Fruit fly (Drosophila melanogaster): Measurements from ENCODE around the gene Oga.
A peak's percentile ranks its signal among the peaks of the same experiment; 100 is the strongest.

Oga gene

dm6 chr3R:21186606-21187393 lies 32.1 kb upstream of the Oga start (continued):
- TF ChIP-seq mam (GFP tag; optimal IDR thresholded peaks at IDR 0.05) (peak; percentile 0), CG7963 (GFP tag; IDR thresholded peaks at IDR 0.05; ENCODE audit: partially characterized antibody) (no peak), CG12104 (GFP tag; optimal IDR thresholded peaks at IDR 0.05) (peak; percentile 57), sens (GFP tag) (peak; percentile 76), Gug (GFP tag; IDR thresholded peaks at IDR 0.05) (no peak), CG10979 (tag; optimal IDR thresholded peaks at IDR 0.05) (peak; percentile 44), CG9817 (tag; optimal IDR thresholded peaks at IDR 0.05) (no peak), CG10366 (GFP tag; IDR thresholded peaks at IDR 0.05) (no peak), CG14441 (GFP tag; IDR thresholded peaks at IDR 0.05) (no peak), stwl (tag; optimal IDR thresholded peaks at IDR 0.05) (no peak), disco-r (GFP tag; optimal IDR thresholded peaks at IDR 0.05) (no peak), sc (optimal IDR thresholded peaks at IDR 0.05) (no peak), sc (GFP tag; optimal IDR thresholded peaks at IDR 0.05) (peak; percentile 1), Scr (GFP tag; IDR thresholded peaks at IDR 0.05; ENCODE audit: partially characterized antibody) (no peak), CG5245 (GFP tag; optimal IDR thresholded peaks at IDR 0.05) (peak; percentile 15), Myb (GFP tag; optimal IDR thresholded peaks at IDR 0.05) (no peak), PHDP (tag; optimal IDR thresholded peaks at IDR 0.05) (peak; percentile 27), Med (GFP tag) (peak; percentile 39), prd (optimal IDR thresholded peaks at IDR 0.05) (no peak), prd (GFP tag; IDR thresholded peaks at IDR 0.05) (peak; percentile 48; the same call in 2 of the 3 replicates), CG6854 (GFP tag; optimal IDR thresholded peaks at IDR 0.05) (peak; percentile 51), ATbp (GFP tag; optimal IDR thresholded peaks at IDR 0.05) (peak; percentile 7), CG7745 (tag; optimal IDR thresholded peaks at IDR 0.05) (no peak), rib (GFP tag; IDR thresholded peaks at IDR 0.05) (peak; percentile 22; the same call in 1 of the 2 replicates), CG17829 (tag; optimal IDR thresholded peaks at IDR 0.05) (peak; percentile 13), pho (GFP tag; optimal IDR thresholded peaks at IDR 0.05) (peak; percentile 12), Meics (GFP tag; optimal IDR thresholded peaks at IDR 0.05) (peak; percentile 55), otp (GFP tag; IDR thresholded peaks at IDR 0.05) (no peak), so (GFP tag; IDR thresholded peaks at IDR 0.05) (0 out of 3 replicates have a peak, but pooled peaks have one; percentile 10), CG6175 (GFP tag; IDR thresholded peaks at IDR 0.05) (no peak), CG43689 (GFP tag; IDR thresholded peaks at IDR 0.05) (no peak), Max (GFP tag; optimal IDR thresholded peaks at IDR 0.05) (peak; percentile 34), Rfx (GFP tag; IDR thresholded peaks at IDR 0.05) (no peak), CG2678 (tag; optimal IDR thresholded peaks at IDR 0.05) (peak; percentile 67), Hr3 (GFP tag; optimal IDR thresholded peaks at IDR 0.05) (peak; percentile 3), Tbp (GFP tag; optimal IDR thresholded peaks at IDR 0.05) (peak; percentile 89), stc (GFP tag; IDR thresholded peaks at IDR 0.05) (no peak), CG33557 (GFP tag; optimal IDR thresholded peaks at IDR 0.05) (peak; percentile 21), CG10147 (GFP tag; optimal IDR thresholded peaks at IDR 0.05) (peak; percentile 22), CG11723 (GFP tag; optimal IDR thresholded peaks at IDR 0.05) (peak; percentile 22), CG6689 (GFP tag; IDR thresholded peaks at IDR 0.05) (peak; percentile 29; the same call in 1 of the 2 replicates), CG3163 (GFP tag; optimal IDR thresholded peaks at IDR 0.05) (no peak), HLH3B (GFP tag; IDR thresholded peaks at IDR 0.05) (peak; percentile 13; the same call in 1 of the 2 replicates), CG7372 (GFP tag; IDR thresholded peaks at IDR 0.05) (no peak), Dbx (GFP tag; IDR thresholded peaks at IDR 0.05) (peak; percentile 57; the same call in 2 of the 3 replicates), CG3847 (GFP tag; IDR thresholded peaks at IDR 0.05) (0 out of 2 replicates have a peak, but pooled peaks have one; percentile 18), Aef1 (GFP tag; IDR thresholded peaks at IDR 0.05) (peak; percentile 25; the same call in 1 of the 3 replicates), CG17802 (tag; optimal IDR thresholded peaks at IDR 0.05) (no peak), dmrt11E (tag; optimal IDR thresholded peaks at IDR 0.05) (peak; percentile 32), CG7556 (GFP tag; optimal IDR thresholded peaks at IDR 0.05) (peak; percentile 64)
